Fruit fly (Drosophila melanogaster): Measurements from ENCODE around the gene nanos.

DNA sequence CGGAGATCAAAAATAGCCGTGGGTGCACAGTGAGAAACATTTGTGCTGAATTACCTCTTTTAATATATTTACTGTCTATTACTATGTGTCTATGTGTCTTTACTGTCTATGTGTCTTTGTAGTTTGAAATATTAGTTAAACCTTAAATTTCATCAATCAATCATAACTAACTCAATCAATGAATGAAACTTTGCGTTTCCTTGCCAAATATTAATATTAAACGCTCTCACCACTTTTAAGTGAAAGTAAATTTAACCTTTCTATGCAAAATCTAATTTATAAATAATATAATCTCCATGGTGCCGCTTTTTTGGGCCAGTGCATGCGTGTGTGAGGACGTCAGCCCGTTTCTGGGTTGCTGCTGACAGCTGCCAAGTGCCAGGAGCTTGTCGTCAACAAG, 24.2 kb downstream of the nanos start:
- TF ChIP-seq cic (GFP tag; optimal IDR thresholded peaks at IDR 0.05) (no peak), kay (GFP tag; ENCODE audit: borderline replicate concordance) (no peak)

Data from whole organism, adult.